Worm (Caenorhabditis elegans) whole organism, L2 larva: Measurements from ENCODE around the gene T21E8.4.

Experiments
- ama-1 ChIP-seq: fragments of 150-350 bp; optimal IDR thresholded peaks from 2 replicates; lab custom pipeline; 2018; ENCODE audit warnings: inconsistent platforms
- ceh-82 ChIP-seq: fragments of 150-350 bp; optimal IDR thresholded peaks from 2 replicates; lab custom pipeline; 2014; ENCODE audit warnings: missing biosample characterization, missing genetic modification characterization
- fos-1 ChIP-seq: fragments of 150-350 bp; optimal IDR thresholded peaks from 2 replicates; lab custom pipeline; 2014; ENCODE audit warnings: missing biosample characterization, missing genetic modification characterization
- mbf-1 ChIP-seq: sonication (generic microtip); optimal IDR thresholded peaks from 2 replicates; lab custom pipeline; 2017; ENCODE audit warnings: missing biosample characterization, missing genetic modification characterization
- nhr-77 ChIP-seq: fragments of 150-350 bp; optimal IDR thresholded peaks from 2 replicates; lab custom pipeline; 2014; ENCODE audit warnings: missing biosample characterization, missing genetic modification characterization
- ztf-11 ChIP-seq: sonication (generic microtip); optimal IDR thresholded peaks from 2 replicates; lab custom pipeline; 2017; ENCODE audit warnings: missing biosample characterization, missing genetic modification characterization

DNA sequence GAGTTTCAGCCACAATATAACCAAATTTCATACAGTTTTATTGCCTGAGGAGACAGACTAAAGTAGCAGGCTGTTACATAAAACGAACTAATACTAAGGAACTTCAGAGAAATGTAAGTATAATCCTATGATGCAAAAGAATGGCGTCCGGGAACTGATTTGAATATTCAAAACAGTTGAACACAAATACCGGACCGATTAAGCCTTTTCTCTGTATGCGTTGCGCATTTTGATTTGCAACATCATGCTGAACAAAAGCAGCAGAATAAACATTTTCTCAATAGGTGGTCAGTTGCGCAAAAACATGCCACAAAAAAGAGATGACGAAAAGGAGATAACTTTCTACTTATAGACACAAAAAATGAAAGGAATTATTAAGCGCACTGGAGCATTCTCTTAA lies 43.4 kb downstream of the T21E8.4 start:
- TF ChIP-seq ceh-82 (tag; lab: Kevin White, UChicago) (no peak), ama-1 (lab: Kevin White, UChicago) (no peak), fos-1 (no peak), ztf-11 (tag; lab: Kevin White, UChicago) (no peak), nhr-77 (tag; lab: Kevin White, UChicago) (no peak), mbf-1 (tag; lab: Kevin White, UChicago) (no peak)
